Fruit fly (Drosophila melanogaster): ENCODE data around the gene cav.

- peak; percentile 11; the same call in 1 of the 3 replicates for TF ChIP-seq CG4496 (GFP tag; IDR thresholded peaks at IDR 0.05)
- TF ChIP-seq EcR (GFP tag; optimal IDR thresholded peaks at IDR 0.05), result no peak
- no peak for TF ChIP-seq CG8159 (tag; optimal IDR thresholded peaks at IDR 0.05)
These were observed 48.5 kb upstream of the cav start, which contains the start of gene CG13606 for dm6 chr3R:24172379-24172778.

Measured in whole organism, pupa.